Fruit fly (Drosophila melanogaster) whole organism, embryonic: ENCODE measurements around the gene mad2.
A peak's percentile ranks its signal among the peaks of the same experiment; 100 is the strongest.

ENCODE experiments used
- Bgb ChIP-seq: fragments of 200-800 bp; sonication (Bioruptor generic); IDR thresholded peaks from 2 replicates; pipeline ENCODE4 v1.3.6; 2022; ENCODE audit warnings: missing biosample characterization, missing genetic modification characterization; ENCODE audit not compliant: partially characterized antibody
- CG10543 ChIP-seq: fragments of 200-800 bp; sonication (Bioruptor generic); optimal IDR thresholded peaks from 3 replicates; lab custom pipeline; 2017; ENCODE audit warnings: missing biosample characterization, mild to moderate bottlenecking, missing genetic modification characterization, moderate library complexity
- CG13123 ChIP-seq: fragments of 200-800 bp; sonication (Bioruptor generic); optimal IDR thresholded peaks from 2 replicates; lab custom pipeline; 2016; ENCODE audit warnings: missing biosample characterization, missing genetic modification characterization
- CG13287 ChIP-seq: fragments of 200-800 bp; sonication (Bioruptor generic); IDR thresholded peaks from 2 replicates; pipeline ENCODE4 v1.3.6; 2022; ENCODE audit warnings: missing biosample characterization, missing genetic modification characterization; ENCODE audit not compliant: partially characterized antibody
- CG13894 ChIP-seq: fragments of 200-800 bp; sonication (Bioruptor generic); optimal IDR thresholded peaks from 3 replicates; lab custom pipeline; 2018; ENCODE audit warnings: missing biosample characterization, mild to moderate bottlenecking, missing genetic modification characterization, moderate library complexity
- CG14860 ChIP-seq: fragments of 200-800 bp; sonication (Bioruptor generic); IDR thresholded peaks from 3 replicates; pipeline ENCODE4 v1.3.6; 2022; ENCODE audit warnings: missing biosample characterization, missing genetic modification characterization; ENCODE audit not compliant: partially characterized antibody
- CG16813 ChIP-seq: fragments of 200-800 bp; sonication (Bioruptor generic); IDR thresholded peaks from 3 replicates; pipeline ENCODE4 v1.3.6; 2022; ENCODE audit warnings: missing biosample characterization, missing genetic modification characterization; ENCODE audit not compliant: partially characterized antibody
- CG17612 ChIP-seq: fragments of 200-800 bp; sonication (Bioruptor generic); IDR thresholded peaks from 2 replicates; pipeline ENCODE4 v1.3.6; 2022; ENCODE audit warnings: missing biosample characterization, missing genetic modification characterization
- CG17802 ChIP-seq: fragments of 200-800 bp; sonication (Bioruptor generic); optimal IDR thresholded peaks from 2 replicates; lab custom pipeline; 2018; ENCODE audit warnings: missing biosample characterization, mild to moderate bottlenecking, missing genetic modification characterization, moderate library complexity
- CG2116 ChIP-seq: fragments of 200-800 bp; sonication (Bioruptor generic); optimal IDR thresholded peaks from 3 replicates; lab custom pipeline; 2018; ENCODE audit warnings: missing biosample characterization, mild to moderate bottlenecking, missing genetic modification characterization
- CG2129 ChIP-seq: fragments of 200-800 bp; sonication (Bioruptor generic); IDR thresholded peaks from 2 replicates; pipeline ENCODE4 v1.3.6; 2022; ENCODE audit warnings: missing biosample characterization, missing genetic modification characterization; ENCODE audit not compliant: partially characterized antibody
- CG2199 ChIP-seq: fragments of 200-800 bp; sonication (Bioruptor generic); IDR thresholded peaks from 3 replicates; pipeline ENCODE4 v1.3.6; 2022; ENCODE audit warnings: missing biosample characterization, missing genetic modification characterization
- CG3065 ChIP-seq: fragments of 200-800 bp; sonication (Bioruptor generic); optimal IDR thresholded peaks from 2 replicates; lab custom pipeline; 2016; ENCODE audit warnings: missing biosample characterization, missing genetic modification characterization
- CG32772 ChIP-seq: fragments of 200-800 bp; sonication (Bioruptor generic); IDR thresholded peaks from 2 replicates; pipeline ENCODE4 v1.3.6; 2022; ENCODE audit warnings: missing biosample characterization, missing genetic modification characterization
- CG34376 ChIP-seq: fragments of 200-800 bp; sonication (Bioruptor generic); optimal IDR thresholded peaks from 2 replicates; lab custom pipeline; 2018; ENCODE audit warnings: missing biosample characterization, mild to moderate bottlenecking, missing genetic modification characterization
- CG3847 ChIP-seq: fragments of 200-800 bp; sonication (Bioruptor generic); IDR thresholded peaks from 2 replicates; pipeline ENCODE4 v1.3.6; 2022; ENCODE audit warnings: missing biosample characterization, missing genetic modification characterization
- CG4854 ChIP-seq: fragments of 200-800 bp; sonication (Bioruptor generic); optimal IDR thresholded peaks from 2 replicates; lab custom pipeline; 2016; ENCODE audit warnings: missing biosample characterization, missing genetic modification characterization, inconsistent platforms
- CG6254 ChIP-seq: fragments of 200-800 bp; sonication (Bioruptor generic); optimal IDR thresholded peaks from 3 replicates; lab custom pipeline; 2017; ENCODE audit warnings: mild to moderate bottlenecking, missing biosample characterization, missing genetic modification reagents, missing genetic modification characterization
- CG7357 ChIP-seq: fragments of 200-800 bp; sonication (Bioruptor generic); IDR thresholded peaks from 3 replicates; pipeline ENCODE4 v1.3.6; 2022; ENCODE audit warnings: missing biosample characterization, missing genetic modification characterization
- CG9876 ChIP-seq: fragments of 200-800 bp; sonication (Bioruptor generic); optimal IDR thresholded peaks from 2 replicates; lab custom pipeline; 2016; ENCODE audit warnings: missing biosample characterization, missing genetic modification characterization
- Camta ChIP-seq: fragments of 200-800 bp; sonication (Bioruptor generic); optimal IDR thresholded peaks from 2 replicates; lab custom pipeline; 2016; ENCODE audit warnings: missing biosample characterization, missing genetic modification characterization
- D ChIP-seq, 2 experiments: fragments of 200-800 bp in 1 of 2; fragments of >200 bp in 1 of 2; sonication (Bioruptor generic) in 1 of 2; optimal IDR thresholded peaks; 2 replicates in 1 of 2; 3 replicates in 1 of 2; lab custom pipeline; 2017; ENCODE audit warnings: mild to moderate bottlenecking in 1 of 2, missing biosample characterization in 1 of 2, missing genetic modification characterization in 1 of 2, missing genetic modification reagents in 1 of 2
- Dad ChIP-seq: fragments of 200-800 bp; sonication (Bioruptor generic); optimal IDR thresholded peaks from 3 replicates; lab custom pipeline; 2016; ENCODE audit warnings: missing biosample characterization, missing genetic modification characterization
- Dfd ChIP-seq, 2 experiments: fragments of >200 bp; optimal IDR thresholded peaks; 2 replicates each; lab custom pipeline; 2017; ENCODE audit warnings: missing biosample characterization in 2 of 2, missing genetic modification characterization in 2 of 2
- Elba2 ChIP-seq: fragments of 200-800 bp; sonication (Bioruptor generic); optimal IDR thresholded peaks from 3 replicates; lab custom pipeline; 2016; ENCODE audit warnings: missing biosample characterization, missing genetic modification characterization
- Fer1 ChIP-seq: fragments of 200-800 bp; sonication (Bioruptor generic); optimal IDR thresholded peaks from 2 replicates; lab custom pipeline; 2017; ENCODE audit warnings: missing biosample characterization, mild to moderate bottlenecking, missing genetic modification characterization
- H15 ChIP-seq: fragments of 200-800 bp; sonication (Bioruptor generic); IDR thresholded peaks from 3 replicates; pipeline ENCODE4 v1.3.6; 2022; ENCODE audit warnings: missing biosample characterization, missing genetic modification characterization
- HLHmδ ChIP-seq: fragments of 200-800 bp; sonication (Bioruptor generic); optimal IDR thresholded peaks from 2 replicates; lab custom pipeline; 2018; ENCODE audit warnings: missing biosample characterization, mild to moderate bottlenecking, missing genetic modification characterization, moderate library complexity
- HmgD ChIP-seq: fragments of 200-800 bp; sonication (Bioruptor generic); optimal IDR thresholded peaks from 3 replicates; lab custom pipeline; 2016; ENCODE audit warnings: missing biosample characterization, missing genetic modification characterization
- Max ChIP-seq: fragments of 200-800 bp; sonication (Bioruptor generic); optimal IDR thresholded peaks from 2 replicates; lab custom pipeline; 2016; ENCODE audit warnings: missing biosample characterization, mild to moderate bottlenecking, missing genetic modification characterization
- Med ChIP-seq: fragments of 200-800 bp; sonication (Bioruptor generic); peaks from one replicate; lab custom pipeline; 2016; ENCODE audit warnings: missing biosample characterization, missing genetic modification characterization, mild to moderate bottlenecking, inconsistent platforms, moderate library complexity
- Optix ChIP-seq: fragments of 200-800 bp; sonication (Bioruptor generic); IDR thresholded peaks from 3 replicates; pipeline ENCODE4 v1.3.6; 2022; ENCODE audit warnings: missing biosample characterization, missing genetic modification characterization
- Ssrp ChIP-seq: fragments of 200-800 bp; sonication (Bioruptor generic); optimal IDR thresholded peaks from 2 replicates; lab custom pipeline; 2018; ENCODE audit warnings: missing biosample characterization, mild to moderate bottlenecking, missing genetic modification characterization, moderate library complexity
- ap ChIP-seq: fragments of 200-800 bp; sonication (Bioruptor generic); IDR thresholded peaks from 2 replicates; pipeline ENCODE4 v1.3.6; 2022; ENCODE audit warnings: missing biosample characterization, missing genetic modification characterization
- bsh ChIP-seq, 2 experiments: fragments of 200-800 bp; sonication (Bioruptor generic); optimal IDR thresholded peaks; 2 replicates each; lab custom pipeline; 2017 to 2018; ENCODE audit warnings: mild to moderate bottlenecking in 2 of 2, missing biosample characterization in 2 of 2, missing genetic modification characterization in 2 of 2, moderate library complexity in 1 of 2
- btn ChIP-seq: fragments of 200-800 bp; sonication (Bioruptor generic); optimal IDR thresholded peaks from 2 replicates; lab custom pipeline; 2016; ENCODE audit warnings: missing biosample characterization, missing genetic modification characterization
- corto ChIP-seq: fragments of 200-800 bp; sonication (Bioruptor generic); optimal IDR thresholded peaks from 2 replicates; lab custom pipeline; 2016; ENCODE audit warnings: missing biosample characterization, mild to moderate bottlenecking, missing genetic modification characterization, moderate library complexity
- dpn ChIP-seq, 2 experiments: fragments of 200-800 bp; sonication (Bioruptor generic); optimal IDR thresholded peaks; 3 replicates each; lab custom pipeline; 2016; ENCODE audit warnings: missing biosample characterization in 2 of 2, missing genetic modification characterization in 2 of 2
- ems ChIP-seq: fragments of 200-800 bp; sonication (Bioruptor generic); optimal IDR thresholded peaks from 3 replicates; lab custom pipeline; 2016; ENCODE audit warnings: missing biosample characterization, missing genetic modification characterization
- esg ChIP-seq: fragments of 200-800 bp; sonication (Bioruptor generic); conservative IDR thresholded peaks from 2 replicates; pipeline ENCODE4 v1.3.6; 2022; ENCODE audit warnings: missing biosample characterization, missing genetic modification characterization
- fd3F ChIP-seq: fragments of 200-800 bp; sonication (Bioruptor generic); optimal IDR thresholded peaks from 2 replicates; lab custom pipeline; 2018; ENCODE audit warnings: missing biosample characterization, mild to moderate bottlenecking, missing genetic modification characterization, moderate library complexity
- fu2 ChIP-seq: fragments of 200-800 bp; sonication (Bioruptor generic); optimal IDR thresholded peaks from 2 replicates; lab custom pipeline; 2016; ENCODE audit warnings: missing biosample characterization, missing genetic modification characterization
- gfzf ChIP-seq: fragments of 200-800 bp; sonication (Bioruptor generic); optimal IDR thresholded peaks from 2 replicates; lab custom pipeline; 2016; ENCODE audit warnings: missing biosample characterization, mild to moderate bottlenecking, missing genetic modification characterization, moderate library complexity
- nom ChIP-seq: fragments of 200-800 bp; sonication (Bioruptor generic); optimal IDR thresholded peaks from 2 replicates; lab custom pipeline; 2017; ENCODE audit warnings: missing biosample characterization, missing genetic modification characterization, mild to moderate bottlenecking, moderate library complexity, missing genetic modification reagents
- sisA ChIP-seq: fragments of 200-800 bp; sonication (Bioruptor generic); IDR thresholded peaks from 2 replicates; pipeline ENCODE4 v1.3.6; 2022; ENCODE audit warnings: missing biosample characterization, missing genetic modification characterization
- slou ChIP-seq: fragments of 200-800 bp; sonication (Bioruptor generic); optimal IDR thresholded peaks from 3 replicates; lab custom pipeline; 2016; ENCODE audit warnings: missing biosample characterization, missing genetic modification characterization
- tap ChIP-seq: fragments of 200-800 bp; optimal IDR thresholded peaks from 3 replicates; lab custom pipeline; 2019; ENCODE audit warnings: missing biosample characterization, mild to moderate bottlenecking, missing genetic modification characterization, moderate library complexity
- tup ChIP-seq: fragments of 200-800 bp; sonication (Bioruptor generic); optimal IDR thresholded peaks from 2 replicates; lab custom pipeline; 2016; ENCODE audit warnings: missing biosample characterization, mild to moderate bottlenecking, missing genetic modification characterization, moderate library complexity
- twi ChIP-seq: fragments of 200-800 bp; optimal IDR thresholded peaks from 2 replicates; lab custom pipeline; 2019; ENCODE audit warnings: missing biosample characterization, mild to moderate bottlenecking, missing genetic modification characterization, moderate library complexity
- yki ChIP-seq: fragments of >200 bp; optimal IDR thresholded peaks from 3 replicates; lab custom pipeline; 2018

Gene mad2

DNA sequence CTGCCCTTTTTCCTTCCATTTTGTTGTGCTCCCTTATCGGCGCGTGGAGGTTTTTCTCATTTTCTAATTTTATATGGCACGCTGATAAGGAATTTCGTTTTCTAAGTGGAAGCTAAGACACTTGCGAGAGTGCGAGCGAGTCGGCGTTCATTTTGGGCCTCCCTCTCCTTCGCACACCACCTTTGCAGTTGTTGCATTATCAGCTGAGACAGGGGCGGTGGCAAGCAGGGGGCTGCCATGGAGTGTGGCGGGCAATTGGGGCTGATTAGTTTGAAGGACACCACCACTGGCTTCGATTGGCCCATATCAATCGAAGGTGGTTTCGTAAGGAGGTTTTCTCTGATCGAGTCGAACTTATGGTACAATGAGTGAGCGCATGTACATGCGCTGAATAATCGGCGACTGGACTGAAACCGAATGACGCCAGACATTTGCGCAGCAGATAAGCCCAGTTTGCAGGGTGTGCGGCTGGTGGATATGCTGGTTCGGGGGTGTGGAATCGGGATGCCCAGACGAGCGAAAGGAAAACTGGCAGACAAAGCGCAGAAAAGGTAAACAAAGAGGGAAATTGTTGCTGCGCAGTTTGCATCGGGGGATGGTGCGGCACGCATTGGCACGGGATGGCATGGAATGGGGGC is 3.1 kb downstream of the mad2 start (continued):
- TF ChIP-seq HLHmδ (no peak), CG16813 (GFP tag; lab: Robert Waterston, UW) (no peak), sisA (GFP tag; lab: Robert Waterston, UW) (no peak), CG9876 (GFP tag; lab: Kevin White, UChicago) (no peak), CG32772 (GFP tag; lab: Robert Waterston, UW) (no peak), ems (no peak), CG2116 (GFP tag; lab: Kevin White, UChicago) (no peak), Ssrp (tag; lab: Kevin White, UChicago) (no peak), yki (lab: Kevin White, UChicago) (no peak), corto (GFP tag; lab: Kevin White, UChicago) (no peak), CG7357 (GFP tag; lab: Robert Waterston, UW) (no peak), CG3065 (GFP tag; lab: Kevin White, UChicago) (no peak), CG13123 (GFP tag; lab: Kevin White, UChicago) (no peak), dpn (GFP tag; optimal IDR thresholded peaks at IDR 0.05; lab: Kevin White, UChicago) (no peak), CG13287 (GFP tag; lab: Robert Waterston, UW) (no peak), tap (tag; lab: Kevin White, UChicago) (no peak), HmgD (GFP tag; lab: Kevin White, UChicago) (no peak), CG6254 (GFP tag; lab: Kevin White, UChicago) (no peak), CG3847 (GFP tag; lab: Robert Waterston, UW) (no peak), fd3F (GFP tag; lab: Kevin White, UChicago) (no peak), CG34376 (GFP tag; lab: Kevin White, UChicago) (peak; percentile 95), CG17802 (tag; lab: Kevin White, UChicago) (no peak), CG2129 (GFP tag; lab: Robert Waterston, UW) (no peak), Fer1 (GFP tag; lab: Kevin White, UChicago) (no peak), nom (GFP tag; lab: Kevin White, UChicago) (no peak), Max (GFP tag; lab: Kevin White, UChicago) (no peak), CG14860 (GFP tag; lab: Robert Waterston, UW) (no peak), Optix (GFP tag; lab: Robert Waterston, UW) (no peak), slou (GFP tag; lab: Kevin White, UChicago) (no peak), gfzf (GFP tag; lab: Kevin White, UChicago) (no peak), btn (GFP tag; lab: Kevin White, UChicago) (no peak), bsh (GFP tag; optimal IDR thresholded peaks at IDR 0.05; lab: Kevin White, UChicago) (no peak), Dfd (GFP tag; optimal IDR thresholded peaks at IDR 0.05; lab: Kevin White, UChicago) (no peak), twi (no peak), fu2 (GFP tag; lab: Kevin White, UChicago) (no peak), Med (GFP tag; lab: Kevin White, UChicago) (peak; percentile 75), ap (GFP tag; lab: Robert Waterston, UW) (no peak), Dad (GFP tag; lab: Kevin White, UChicago) (no peak), Elba2 (no peak), CG4854 (no peak), D (optimal IDR thresholded peaks at IDR 0.05; lab: Kevin White, UChicago) (no peak), D (GFP tag; optimal IDR thresholded peaks at IDR 0.05; lab: Kevin White, UChicago) (no peak), tup (GFP tag; lab: Kevin White, UChicago) (peak; percentile 10), CG13894 (tag; lab: Kevin White, UChicago) (no peak), esg (no peak), CG17612 (GFP tag; lab: Robert Waterston, UW) (no peak), H15 (GFP tag; lab: Robert Waterston, UW) (no peak), CG2199 (GFP tag; lab: Robert Waterston, UW) (no peak), Camta (GFP tag; lab: Kevin White, UChicago) (no peak), Bgb (no peak), CG10543 (peak; percentile 66)
